Worm (Caenorhabditis elegans): ENCODE data around the gene T25D10.1.

The T25D10.1 gene

ce11 chrII:6379038-6379563 lies 24.1 kb upstream of the T25D10.1 start:
- TF ChIP-seq elt-3 (tag; optimal IDR thresholded peaks at IDR 0.05): peak in 4 of 6 experiments; percentile 22 to 62 (median 44)
- TF ChIP-seq skn-1 (tag; optimal IDR thresholded peaks at IDR 0.05): no peak
- TF ChIP-seq pax-3 (tag; optimal IDR thresholded peaks at IDR 0.05): no peak
- no peak for TF ChIP-seq mdl-1 (tag; optimal IDR thresholded peaks at IDR 0.05)
- peak; percentile 73 for TF ChIP-seq blmp-1 (tag; optimal IDR thresholded peaks at IDR 0.05)
- peak; percentile 5 for TF ChIP-seq tbx-2 (tag; optimal IDR thresholded peaks at IDR 0.05)
- peak; percentile 54 for TF ChIP-seq nhr-71 (tag; optimal IDR thresholded peaks at IDR 0.05)
- TF ChIP-seq C34B4.2 (tag; optimal IDR thresholded peaks at IDR 0.05): no peak
- peak; percentile 27 for TF ChIP-seq snu-23 (GFP tag; optimal IDR thresholded peaks at IDR 0.05)
- TF ChIP-seq nhr-85 (tag): peak; percentile 75
- peak; percentile 36 for TF ChIP-seq nhr-20 (tag; optimal IDR thresholded peaks at IDR 0.05)

ce11 chrII:6380866-6381265 lies 22.3 kb upstream of the T25D10.1 start, which contains the start of gene F58F12.12:
F58F12.12 (plus strand) TSS chrII:6381166.
- TF ChIP-seq blmp-1 (tag; optimal IDR thresholded peaks at IDR 0.05): peak; percentile 5
- TF ChIP-seq lin-13 (GFP tag; optimal IDR thresholded peaks at IDR 0.05): no peak

- TF ChIP-seq blmp-1 (tag; optimal IDR thresholded peaks at IDR 0.05) (peak; percentile 75), nhr-28 (tag; optimal IDR thresholded peaks at IDR 0.05) (no peak), ztf-11 (tag; optimal IDR thresholded peaks at IDR 0.05) (peak in 1 of 2 experiments; percentile 51), zag-1 (tag; optimal IDR thresholded peaks at IDR 0.05) (no peak), fos-1 (tag; optimal IDR thresholded peaks at IDR 0.05) (no peak), pag-3 (tag; optimal IDR thresholded peaks at IDR 0.05; ENCODE audit: borderline replicate concordance, insufficient read depth) (no peak), unc-30 (tag; optimal IDR thresholded peaks at IDR 0.05) (no peak), dsc-1 (tag; optimal IDR thresholded peaks at IDR 0.05) (peak; percentile 35), nhr-237 (tag; optimal IDR thresholded peaks at IDR 0.05) (no peak), hpl-2 (GFP tag; optimal IDR thresholded peaks at IDR 0.05) (no peak), aly-2 (tag; optimal IDR thresholded peaks at IDR 0.05) (no peak), aha-1 (tag; optimal IDR thresholded peaks at IDR 0.05) (no peak), egl-27 (tag; optimal IDR thresholded peaks at IDR 0.05) (no peak), fkh-8 (tag; optimal IDR thresholded peaks at IDR 0.05) (peak; percentile 56), ceh-88 (GFP tag; IDR thresholded peaks at IDR 0.05) (no peak), ama-1 (optimal IDR thresholded peaks at IDR 0.05) (no peak), lin-14 (GFP tag; optimal IDR thresholded peaks at IDR 0.05) (peak; percentile 73), sup-37 (GFP tag; optimal IDR thresholded peaks at IDR 0.05) (no peak), rnt-1 (tag; optimal IDR thresholded peaks at IDR 0.05) (peak; percentile 95), Y116A8C.19 (tag; optimal IDR thresholded peaks at IDR 0.05; ENCODE audit: borderline replicate concordance) (no peak), pax-3 (tag; optimal IDR thresholded peaks at IDR 0.05) (peak; percentile 38), elt-3 (tag; optimal IDR thresholded peaks at IDR 0.05) (peak in 1 of 6 experiments; percentile 21), mab-9 (GFP tag; IDR thresholded peaks at IDR 0.05) (no peak), sox-4 (tag; optimal IDR thresholded peaks at IDR 0.05) (peak; percentile 41), lin-15B (tag; optimal IDR thresholded peaks at IDR 0.05) (peak; percentile 87), mef-2 (tag; optimal IDR thresholded peaks at IDR 0.05) (no peak), grh-1 (GFP tag; IDR thresholded peaks at IDR 0.05) (no peak), fkh-10 (GFP tag; optimal IDR thresholded peaks at IDR 0.05) (no peak), nhr-19 (GFP tag; conservative IDR thresholded peaks at IDR 0.05) (peak; percentile 46), unc-98 (GFP tag; IDR thresholded peaks at IDR 0.05) (peak; percentile 56), unc-62 (GFP tag; optimal IDR thresholded peaks at IDR 0.05) (no peak), lir-3 (tag; optimal IDR thresholded peaks at IDR 0.05; ENCODE audit: poor library complexity) (peak; percentile 87), nhr-12 (tag; optimal IDR thresholded peaks at IDR 0.05) (no peak), alr-1 (tag; optimal IDR thresholded peaks at IDR 0.05; ENCODE audit: borderline replicate concordance) (no peak), nhr-90 (tag; optimal IDR thresholded peaks at IDR 0.05; ENCODE audit: poor library complexity) (peak; percentile 51), zip-4 (GFP tag; optimal IDR thresholded peaks at IDR 0.05) (no peak), nhr-76 (tag; optimal IDR thresholded peaks at IDR 0.05) (no peak), xbp-1 (tag; optimal IDR thresholded peaks at IDR 0.05) (peak; percentile 75), snpc-4 (tag; optimal IDR thresholded peaks at IDR 0.05) (peak; percentile 64)
Observed at ce11 chrII:6383183-6383695, 20.0 kb upstream of the T25D10.1 start, which contains the start of gene F58F12.1. F58F12.1 (plus strand) TSS chrII:6383645.

All from whole organism, L1 larva.